Fruit fly (Drosophila melanogaster) whole organism, embryonic: ENCODE results near the gene CG2617.

Experiments
- Atf3 ChIP-seq: fragments of 200-800 bp; sonication (Bioruptor generic); optimal IDR thresholded peaks from 3 replicates; lab custom pipeline; 2016; ENCODE audit warnings: missing biosample characterization, missing genetic modification characterization
- CG10431 ChIP-seq: fragments of 200-800 bp; sonication (Bioruptor generic); optimal IDR thresholded peaks from 3 replicates; lab custom pipeline; 2018; ENCODE audit warnings: missing biosample characterization, mild to moderate bottlenecking, missing genetic modification characterization
- CG10654 ChIP-seq: fragments of 200-800 bp; sonication (Bioruptor generic); optimal IDR thresholded peaks from 2 replicates; lab custom pipeline; 2016; ENCODE audit warnings: missing biosample characterization, missing genetic modification characterization
- CG11456 ChIP-seq: fragments of 200-800 bp; sonication (Bioruptor generic); IDR thresholded peaks from 3 replicates; pipeline ENCODE4 v1.3.6; 2022; ENCODE audit warnings: missing biosample characterization, missing genetic modification characterization
- CG13123 ChIP-seq: fragments of 200-800 bp; sonication (Bioruptor generic); optimal IDR thresholded peaks from 2 replicates; lab custom pipeline; 2016; ENCODE audit warnings: missing biosample characterization, missing genetic modification characterization
- CG15073 ChIP-seq: fragments of 200-800 bp; sonication (Bioruptor generic); optimal IDR thresholded peaks from 2 replicates; lab custom pipeline; 2016; ENCODE audit warnings: missing biosample characterization, missing genetic modification characterization
- CG17361 ChIP-seq: fragments of 200-800 bp; sonication (Bioruptor generic); IDR thresholded peaks from 3 replicates; pipeline ENCODE4 v1.3.6; 2022; ENCODE audit warnings: missing biosample characterization, missing genetic modification characterization
- CG2712 ChIP-seq: fragments of 200-800 bp; optimal IDR thresholded peaks from 3 replicates; lab custom pipeline; 2019; ENCODE audit warnings: missing biosample characterization, mild to moderate bottlenecking, missing genetic modification characterization, moderate library complexity
- CG2875 ChIP-seq: fragments of 200-800 bp; sonication (Bioruptor generic); optimal IDR thresholded peaks from 2 replicates; lab custom pipeline; 2017; ENCODE audit warnings: missing biosample characterization, mild to moderate bottlenecking, missing genetic modification characterization, missing genetic modification reagents
- CG32532 ChIP-seq: fragments of 200-800 bp; sonication (Bioruptor generic); IDR thresholded peaks from 2 replicates; pipeline ENCODE4 v1.3.6; 2022; ENCODE audit warnings: missing biosample characterization, missing genetic modification characterization
- CG4360 ChIP-seq: fragments of 200-800 bp; sonication (Bioruptor generic); IDR thresholded peaks from 2 replicates; pipeline ENCODE4 v1.3.6; 2022; ENCODE audit warnings: missing biosample characterization, missing genetic modification characterization
- CG6683 ChIP-seq: fragments of 200-800 bp; sonication (Bioruptor generic); optimal IDR thresholded peaks from 2 replicates; lab custom pipeline; 2017; ENCODE audit warnings: missing biosample characterization, mild to moderate bottlenecking, missing genetic modification characterization, missing genetic modification reagents
- CG6813 ChIP-seq: fragments of 200-800 bp; sonication (Bioruptor generic); optimal IDR thresholded peaks from 2 replicates; lab custom pipeline; 2017; ENCODE audit warnings: missing biosample characterization, missing genetic modification characterization, mild to moderate bottlenecking, moderate library complexity, missing genetic modification reagents
- CG7987 ChIP-seq: fragments of 200-800 bp; sonication (Bioruptor generic); optimal IDR thresholded peaks from 2 replicates; lab custom pipeline; 2018; ENCODE audit warnings: missing biosample characterization, mild to moderate bottlenecking, missing genetic modification characterization, moderate library complexity
- CG8089 ChIP-seq: fragments of 200-800 bp; sonication (Bioruptor generic); optimal IDR thresholded peaks from 3 replicates; lab custom pipeline; 2016; ENCODE audit warnings: missing biosample characterization, missing genetic modification characterization
- CG8388 ChIP-seq: fragments of 200-800 bp; sonication (Bioruptor generic); optimal IDR thresholded peaks from 2 replicates; lab custom pipeline; 2019; ENCODE audit warnings: missing biosample characterization, mild to moderate bottlenecking, missing genetic modification characterization, moderate library complexity
- CG9817 ChIP-seq: fragments of 200-800 bp; sonication (Bioruptor generic); optimal IDR thresholded peaks from 2 replicates; lab custom pipeline; 2018; ENCODE audit warnings: missing biosample characterization, mild to moderate bottlenecking, missing genetic modification characterization, moderate library complexity
- CG9876 ChIP-seq: fragments of 200-800 bp; sonication (Bioruptor generic); optimal IDR thresholded peaks from 2 replicates; lab custom pipeline; 2016; ENCODE audit warnings: missing biosample characterization, missing genetic modification characterization
- CTCF ChIP-seq: fragments of 200-800 bp; sonication (Bioruptor generic); optimal IDR thresholded peaks from 2 replicates; lab custom pipeline; 2017; ENCODE audit warnings: missing biosample characterization, mild to moderate bottlenecking, missing genetic modification characterization, moderate library complexity
- Ets97D ChIP-seq: fragments of 200-800 bp; sonication (Bioruptor generic); optimal IDR thresholded peaks from 3 replicates; lab custom pipeline; 2016; ENCODE audit warnings: missing biosample characterization, missing genetic modification characterization
- Gug ChIP-seq: fragments of 200-800 bp; sonication (Bioruptor generic); IDR thresholded peaks from 4 replicates; pipeline ENCODE4 v1.3.6; 2022; ENCODE audit warnings: missing biosample characterization, missing genetic modification characterization
- Hsf ChIP-seq: fragments of 200-800 bp; sonication (Bioruptor generic); optimal IDR thresholded peaks from 3 replicates; lab custom pipeline; 2016; ENCODE audit warnings: missing biosample characterization, missing genetic modification characterization
- Neu2 ChIP-seq: fragments of 200-800 bp; sonication (Bioruptor generic); optimal IDR thresholded peaks from 3 replicates; lab custom pipeline; 2016; ENCODE audit warnings: missing biosample characterization, missing genetic modification characterization, borderline replicate concordance
- Nf-YB ChIP-seq: fragments of 200-800 bp; sonication (Bioruptor generic); optimal IDR thresholded peaks from 3 replicates; lab custom pipeline; 2019; ENCODE audit warnings: missing biosample characterization, mild to moderate bottlenecking, missing genetic modification characterization, moderate library complexity
- Ptx1 ChIP-seq: fragments of 200-800 bp; sonication (Bioruptor generic); IDR thresholded peaks from 2 replicates; pipeline ENCODE4 v1.3.6; 2022; ENCODE audit warnings: missing biosample characterization, missing genetic modification characterization
- Sox100B ChIP-seq: fragments of 200-800 bp; sonication (Bioruptor generic); optimal IDR thresholded peaks from 3 replicates; lab custom pipeline; 2018; ENCODE audit warnings: missing biosample characterization, mild to moderate bottlenecking, missing genetic modification characterization
- abd-A ChIP-seq: fragments of 200-800 bp; sonication (Bioruptor generic); optimal IDR thresholded peaks from 3 replicates; lab custom pipeline; 2019; ENCODE audit warnings: missing biosample characterization, mild to moderate bottlenecking, missing genetic modification characterization, moderate library complexity
- ato ChIP-seq: fragments of 200-800 bp; sonication (Bioruptor generic); IDR thresholded peaks from 2 replicates; pipeline ENCODE4 v1.3.6; 2022; ENCODE audit warnings: missing biosample characterization, missing genetic modification characterization; ENCODE audit not compliant: partially characterized antibody
- bowl ChIP-seq: fragments of 200-800 bp; sonication (Bioruptor generic); IDR thresholded peaks from 2 replicates; pipeline ENCODE4 v1.3.6; 2022; ENCODE audit warnings: missing biosample characterization, missing genetic modification characterization
- cato ChIP-seq: fragments of 200-800 bp; sonication (Bioruptor generic); optimal IDR thresholded peaks from 2 replicates; lab custom pipeline; 2016; ENCODE audit warnings: missing biosample characterization, missing genetic modification characterization, borderline replicate concordance
- crol ChIP-seq: fragments of 200-800 bp; sonication (Bioruptor generic); IDR thresholded peaks from 2 replicates; pipeline ENCODE4 v1.3.6; 2022; ENCODE audit warnings: missing biosample characterization, missing genetic modification characterization
- dysf ChIP-seq: fragments of 200-800 bp; sonication (Bioruptor generic); IDR thresholded peaks from 3 replicates; pipeline ENCODE4 v1.3.6; 2022; ENCODE audit warnings: missing biosample characterization, missing genetic modification characterization
- en ChIP-seq: fragments of 200-800 bp; sonication (Bioruptor generic); optimal IDR thresholded peaks from 2 replicates; lab custom pipeline; 2016; ENCODE audit warnings: missing biosample characterization, missing genetic modification characterization
- eve ChIP-seq, 2 experiments: fragments of >200 bp; optimal IDR thresholded peaks; 2 replicates each; lab custom pipeline; 2017; ENCODE audit warnings: missing biosample characterization in 2 of 2, missing genetic modification characterization in 2 of 2
- ewg ChIP-seq: fragments of 200-800 bp; sonication (Bioruptor generic); optimal IDR thresholded peaks from 3 replicates; lab custom pipeline; 2017; ENCODE audit warnings: mild to moderate bottlenecking, missing biosample characterization, missing genetic modification reagents, missing genetic modification characterization
- fru ChIP-seq: fragments of >200 bp; optimal IDR thresholded peaks from 2 replicates; lab custom pipeline; 2017
- insv ChIP-seq, 2 experiments: fragments of 200-800 bp; sonication (Bioruptor generic); optimal IDR thresholded peaks; 3 replicates each; lab custom pipeline; 2016 to 2018; ENCODE audit warnings: missing biosample characterization in 2 of 2, missing genetic modification characterization in 2 of 2
- jumu ChIP-seq: fragments of 200-800 bp; sonication (Bioruptor generic); optimal IDR thresholded peaks from 3 replicates; lab custom pipeline; 2016; ENCODE audit warnings: missing biosample characterization, missing genetic modification characterization
- mld ChIP-seq: fragments of 200-800 bp; sonication (Bioruptor generic); IDR thresholded peaks from 3 replicates; pipeline ENCODE4 v1.3.6; 2022; ENCODE audit warnings: missing biosample characterization, missing genetic modification characterization; ENCODE audit not compliant: partially characterized antibody
- nerfin-1 ChIP-seq: fragments of 200-800 bp; sonication (Bioruptor generic); optimal IDR thresholded peaks from 3 replicates; lab custom pipeline; 2019; ENCODE audit warnings: missing biosample characterization, mild to moderate bottlenecking, missing genetic modification characterization, moderate library complexity
- nom ChIP-seq: fragments of 200-800 bp; sonication (Bioruptor generic); optimal IDR thresholded peaks from 2 replicates; lab custom pipeline; 2017; ENCODE audit warnings: missing biosample characterization, missing genetic modification characterization, mild to moderate bottlenecking, moderate library complexity, missing genetic modification reagents
- ranshi ChIP-seq: fragments of 200-800 bp; sonication (Bioruptor generic); IDR thresholded peaks from 2 replicates; pipeline ENCODE4 v1.3.6; 2022; ENCODE audit warnings: missing biosample characterization, missing genetic modification characterization
- sens ChIP-seq: fragments of 200-800 bp; sonication (Bioruptor generic); peaks from one replicate; lab custom pipeline; 2016; ENCODE audit warnings: missing biosample characterization, missing genetic modification characterization
- shn ChIP-seq: fragments of 200-800 bp; sonication (Bioruptor generic); optimal IDR thresholded peaks from 3 replicates; lab custom pipeline; 2016; ENCODE audit warnings: missing biosample characterization, missing genetic modification characterization
- sima ChIP-seq: fragments of 200-800 bp; sonication (Bioruptor generic); optimal IDR thresholded peaks from 2 replicates; lab custom pipeline; 2016; ENCODE audit warnings: missing biosample characterization, missing genetic modification characterization
- sr ChIP-seq: fragments of 200-800 bp; sonication (Bioruptor generic); IDR thresholded peaks from 3 replicates; pipeline ENCODE4 v1.3.6; 2022; ENCODE audit warnings: missing biosample characterization, missing genetic modification characterization
- sug ChIP-seq: fragments of 200-800 bp; optimal IDR thresholded peaks from 2 replicates; lab custom pipeline; 2019; ENCODE audit warnings: missing biosample characterization, mild to moderate bottlenecking, missing genetic modification characterization, moderate library complexity
- wor ChIP-seq: fragments of 200-800 bp; sonication (Bioruptor generic); IDR thresholded peaks from 2 replicates; pipeline ENCODE4 v1.3.6; 2022; ENCODE audit warnings: missing biosample characterization, missing genetic modification characterization
- z ChIP-seq: fragments of 200-800 bp; sonication (Bioruptor generic); IDR thresholded peaks from 3 replicates; pipeline ENCODE4 v1.3.6; 2022; ENCODE audit warnings: missing biosample characterization, missing genetic modification characterization
- zfh2 ChIP-seq: fragments of 200-800 bp; sonication (Bioruptor generic); optimal IDR thresholded peaks from 2 replicates; lab custom pipeline; 2016; ENCODE audit warnings: missing biosample characterization, missing genetic modification characterization

CG2617 gene

DNA sequence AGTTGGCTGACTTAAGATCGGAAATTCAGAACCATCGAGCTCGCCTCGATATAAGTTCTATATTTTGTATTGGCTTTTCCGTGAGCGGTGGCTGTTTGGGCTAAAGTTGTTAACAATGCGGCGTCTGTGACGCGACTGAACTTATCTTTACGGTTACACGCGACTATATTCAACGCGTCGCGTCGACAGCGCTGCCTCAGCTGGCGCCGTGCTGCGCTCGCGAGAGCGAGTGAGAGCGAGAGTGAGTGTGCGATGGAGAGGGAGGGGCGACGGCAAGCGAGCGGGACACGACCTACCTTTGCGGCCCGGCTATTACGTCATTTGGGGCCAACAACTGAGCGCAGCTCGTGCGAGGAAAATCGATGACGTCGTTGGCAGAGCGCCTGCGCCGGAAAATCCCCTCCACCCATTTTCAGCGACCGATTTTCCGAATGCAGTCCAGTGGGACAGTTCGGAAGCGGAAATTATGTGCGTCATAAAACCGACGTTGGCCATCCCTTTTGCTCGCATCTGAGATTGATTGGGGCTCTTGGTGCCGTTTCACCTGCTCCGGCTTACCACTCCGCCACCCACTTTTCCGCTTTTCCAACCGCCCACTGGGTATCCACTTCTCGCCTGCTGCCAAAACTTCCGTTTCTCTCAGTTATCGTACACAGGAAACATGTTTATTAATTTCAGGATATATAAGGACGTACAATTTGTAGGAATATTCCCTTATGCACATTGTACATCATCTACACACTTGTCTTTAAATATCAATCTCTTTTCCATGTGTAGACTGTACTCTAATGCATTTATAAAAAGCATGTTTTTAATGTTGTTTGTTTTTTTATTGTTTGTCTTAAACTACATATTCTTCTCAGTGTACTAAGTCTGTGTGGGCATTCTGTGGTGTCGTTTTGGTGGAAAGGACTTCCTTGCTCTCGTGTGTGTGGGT, 32.6 kb downstream of the CG2617 start, which contains the start of gene Hr38 (continued):
- TF ChIP-seq CG8089 (GFP tag; lab: Kevin White, UChicago) (no peak), Neu2 (GFP tag; lab: Kevin White, UChicago) (no peak), ato (GFP tag; lab: Robert Waterston, UW) (0 out of 2 replicates have a peak, but pooled peaks have one; percentile 42), CG9817 (tag; lab: Kevin White, UChicago) (peak; percentile 44), CG10431 (GFP tag; lab: Kevin White, UChicago) (peak; percentile 41), mld (GFP tag; lab: Robert Waterston, UW) (no peak), nom (GFP tag; lab: Kevin White, UChicago) (no peak), shn (GFP tag; lab: Kevin White, UChicago) (no peak), Ptx1 (GFP tag; lab: Robert Waterston, UW) (peak; percentile 57), Sox100B (peak; percentile 9), CG11456 (no peak), CG15073 (no peak), sr (no peak), en (GFP tag; lab: Kevin White, UChicago) (no peak), Nf-YB (GFP tag; lab: Kevin White, UChicago) (no peak), CG8388 (peak; percentile 5), zfh2 (GFP tag; lab: Kevin White, UChicago) (peak; percentile 22), Hsf (GFP tag; lab: Kevin White, UChicago) (peak; percentile 51), abd-A (tag; lab: Kevin White, UChicago) (peak; percentile 87), CG6683 (GFP tag; lab: Kevin White, UChicago) (peak; percentile 50), CG7987 (GFP tag; lab: Kevin White, UChicago) (no peak), CG17361 (GFP tag; lab: Robert Waterston, UW) (no peak), nerfin-1 (tag; lab: Kevin White, UChicago) (no peak), Gug (GFP tag; lab: Robert Waterston, UW) (0 out of 4 replicates have a peak, but pooled peaks have one; percentile 7), CG2712 (tag; lab: Kevin White, UChicago) (peak; percentile 33), CG4360 (GFP tag; lab: Robert Waterston, UW) (0 out of 2 replicates have a peak, but pooled peaks have one; percentile 30), CG13123 (no peak), z (GFP tag; lab: Robert Waterston, UW) (peak; percentile 69), cato (GFP tag; lab: Kevin White, UChicago) (no peak), crol (peak; percentile 96), sug (no peak), jumu (GFP tag; lab: Kevin White, UChicago) (peak; percentile 28), ranshi (GFP tag; lab: Robert Waterston, UW) (no peak), wor (GFP tag; lab: Robert Waterston, UW) (0 out of 2 replicates have a peak, but pooled peaks have one; percentile 12), insv (GFP tag; optimal IDR thresholded peaks at IDR 0.05; lab: Kevin White, UChicago) (no peak), sima (GFP tag; lab: Kevin White, UChicago) (no peak), CG6813 (GFP tag; lab: Kevin White, UChicago) (peak; percentile 18), sens (no peak), fru (no peak), CTCF (GFP tag; lab: Kevin White, UChicago) (no peak), Atf3 (peak; percentile 32), CG9876 (GFP tag; lab: Kevin White, UChicago) (no peak), CG2875 (GFP tag; lab: Kevin White, UChicago) (no peak), bowl (no peak), CG32532 (peak; percentile 46; the same call in 1 of the 2 replicates), CG10654 (GFP tag; lab: Kevin White, UChicago) (no peak), ewg (GFP tag; lab: Kevin White, UChicago) (peak; percentile 95), Ets97D (peak; percentile 12), dysf (GFP tag; lab: Robert Waterston, UW) (peak; percentile 25; the same call in 1 of the 3 replicates), eve (GFP tag; optimal IDR thresholded peaks at IDR 0.05; lab: Kevin White, UChicago) (no peak)
